Fruit fly (Drosophila melanogaster) whole organism, wandering third instar larva: ENCODE measurements around the gene CG4467.
A peak's percentile ranks its signal among the peaks of the same experiment; 100 is the strongest.

ENCODE experiments used
- Abd-B ChIP-seq: fragments of >200 bp; optimal IDR thresholded peaks from 2 replicates; lab custom pipeline; 2017; ENCODE audit warnings: missing biosample characterization, missing genetic modification characterization
- CG32264 ChIP-seq: fragments of 200-800 bp; sonication (Bioruptor generic); optimal IDR thresholded peaks from 2 replicates; lab custom pipeline; 2016; ENCODE audit warnings: missing biosample characterization, missing genetic modification characterization
- CG9705 ChIP-seq: fragments of 200-800 bp; sonication (Bioruptor generic); optimal IDR thresholded peaks from 2 replicates; lab custom pipeline; 2018; ENCODE audit warnings: missing biosample characterization, mild to moderate bottlenecking, missing genetic modification characterization
- CrebA ChIP-seq: fragments of 200-800 bp; sonication (Bioruptor generic); optimal IDR thresholded peaks from 2 replicates; lab custom pipeline; 2016; ENCODE audit warnings: missing biosample characterization, mild to moderate bottlenecking, missing genetic modification characterization, borderline replicate concordance
- Dfd ChIP-seq: fragments of >200 bp; optimal IDR thresholded peaks from 2 replicates; lab custom pipeline; 2017; ENCODE audit warnings: missing biosample characterization, missing genetic modification characterization
- Dif ChIP-seq: fragments of 200-275, 200-300 bp; sonication (Bioruptor generic); optimal IDR thresholded peaks from 2 replicates; lab custom pipeline; 2018; ENCODE audit warnings: missing biosample characterization, missing genetic modification characterization; ENCODE audit not compliant: partially characterized antibody
- GATAd ChIP-seq: sonication (Bioruptor generic); optimal IDR thresholded peaks from 2 replicates; lab custom pipeline; 2016; ENCODE audit warnings: missing biosample characterization, missing genetic modification characterization
- HLH106 ChIP-seq: fragments of 200-800 bp; optimal IDR thresholded peaks from 3 replicates; lab custom pipeline; 2019; ENCODE audit warnings: missing biosample characterization, mild to moderate bottlenecking, missing genetic modification characterization, moderate library complexity
- Hnf4 ChIP-seq: fragments of 200-800 bp; sonication (Bioruptor generic); optimal IDR thresholded peaks from 2 replicates; lab custom pipeline; 2016; ENCODE audit warnings: missing biosample characterization, mild to moderate bottlenecking, missing genetic modification characterization
- Hr78 ChIP-seq: fragments of >200 bp; optimal IDR thresholded peaks from 2 replicates; lab custom pipeline; 2017; ENCODE audit warnings: missing biosample characterization, missing genetic modification characterization
- Hr83 ChIP-seq: fragments of 200-300 bp; sonication (Bioruptor generic); optimal IDR thresholded peaks from 2 replicates; lab custom pipeline; 2016; ENCODE audit warnings: missing biosample characterization, mild to moderate bottlenecking, missing genetic modification characterization, moderate library complexity; ENCODE audit not compliant: poor library complexity, severe bottlenecking
- Jra ChIP-seq: sonication (Bioruptor generic); optimal IDR thresholded peaks from 2 replicates; lab custom pipeline; 2016; ENCODE audit warnings: missing biosample characterization, missing genetic modification characterization
- Mio ChIP-seq: sonication (Bioruptor generic); optimal IDR thresholded peaks from 2 replicates; lab custom pipeline; 2016; ENCODE audit warnings: missing biosample characterization, missing genetic modification characterization
- Myc ChIP-seq: fragments of >200 bp; optimal IDR thresholded peaks from 2 replicates; lab custom pipeline; 2017
- N ChIP-seq: fragments of >200 bp; optimal IDR thresholded peaks from 2 replicates; lab custom pipeline; 2018; ENCODE audit warnings: missing biosample characterization, missing external identifiers, missing genetic modification characterization
- OdsH ChIP-seq: fragments of 200-800 bp; sonication (Bioruptor generic); optimal IDR thresholded peaks from 2 replicates; lab custom pipeline; 2016; ENCODE audit warnings: missing biosample characterization, mild to moderate bottlenecking, missing genetic modification characterization
- Rel ChIP-seq, 2 experiments: fragments of 200-800 bp; sonication (Bioruptor generic) in 1 of 2; optimal IDR thresholded peaks; 2 replicates in 1 of 2; 3 replicates in 1 of 2; lab custom pipeline; 2016 to 2019; ENCODE audit warnings: mild to moderate bottlenecking in 2 of 2, missing biosample characterization in 2 of 2, missing genetic modification characterization in 2 of 2, moderate library complexity in 1 of 2
- Sp1 ChIP-seq: fragments of 200-800 bp; sonication (Bioruptor generic); optimal IDR thresholded peaks from 3 replicates; lab custom pipeline; 2019; ENCODE audit warnings: missing biosample characterization, mild to moderate bottlenecking, missing genetic modification characterization, moderate library complexity
- Vsx2 ChIP-seq: fragments of 200-300, 225-300 bp; sonication (Bioruptor generic); optimal IDR thresholded peaks from 2 replicates; lab custom pipeline; 2018; ENCODE audit warnings: missing biosample characterization, missing genetic modification characterization; ENCODE audit not compliant: partially characterized antibody
- br ChIP-seq: fragments of 200-800 bp; sonication (Bioruptor generic); optimal IDR thresholded peaks from 2 replicates; lab custom pipeline; 2016; ENCODE audit warnings: missing biosample characterization, missing genetic modification characterization
- brk ChIP-seq: fragments of 200-800 bp; sonication (Bioruptor generic); optimal IDR thresholded peaks from 2 replicates; lab custom pipeline; 2016; ENCODE audit warnings: missing biosample characterization, mild to moderate bottlenecking, missing genetic modification characterization
- dl ChIP-seq, 2 experiments: fragments of 175-275, 200-275 bp in 1 of 2; fragments of 200-275 bp in 1 of 2; sonication (Bioruptor generic); optimal IDR thresholded peaks; lab custom pipeline; 2018; ENCODE audit warnings: mild to moderate bottlenecking in 2 of 2, missing biosample characterization in 2 of 2, missing genetic modification characterization in 2 of 2, moderate library complexity in 2 of 2; ENCODE audit not compliant: partially characterized antibody in 2 of 2, insufficient read depth in 1 of 2
- dmrt93B ChIP-seq: fragments of 200-800 bp; sonication (Bioruptor generic); optimal IDR thresholded peaks from 2 replicates; lab custom pipeline; 2018; ENCODE audit warnings: missing biosample characterization, mild to moderate bottlenecking, missing genetic modification characterization
- dsf ChIP-seq: sonication (Bioruptor generic); optimal IDR thresholded peaks from 2 replicates; lab custom pipeline; 2016; ENCODE audit warnings: missing biosample characterization, missing genetic modification characterization, borderline replicate concordance
- ey ChIP-seq: fragments of 200-800 bp; sonication (Bioruptor generic); optimal IDR thresholded peaks from 2 replicates; lab custom pipeline; 2016; ENCODE audit warnings: missing biosample characterization, missing genetic modification characterization
- foxo ChIP-seq, 2 experiments: fragments of 200-800 bp; sonication (Bioruptor generic); optimal IDR thresholded peaks; 2 replicates in 1 of 2; 3 replicates in 1 of 2; lab custom pipeline; 2016 to 2017; ENCODE audit warnings: missing biosample characterization in 2 of 2, missing genetic modification characterization in 2 of 2
- fru ChIP-seq: fragments of 200-800 bp; sonication (Bioruptor generic); optimal IDR thresholded peaks from 3 replicates; lab custom pipeline; 2016; ENCODE audit warnings: missing biosample characterization, mild to moderate bottlenecking, missing genetic modification characterization
- h ChIP-seq: fragments of 200-800 bp; sonication (Bioruptor generic); optimal IDR thresholded peaks from 3 replicates; lab custom pipeline; 2016; ENCODE audit warnings: missing biosample characterization, mild to moderate bottlenecking, missing genetic modification characterization
- jim ChIP-seq: fragments of 175-275, 200-325 bp; sonication (Bioruptor generic); optimal IDR thresholded peaks from 2 replicates; lab custom pipeline; 2016; ENCODE audit warnings: missing biosample characterization, mild to moderate bottlenecking, missing genetic modification characterization
- lola ChIP-seq: fragments of >200 bp; optimal IDR thresholded peaks from 2 replicates; lab custom pipeline; 2017; ENCODE audit warnings: missing biosample characterization, missing genetic modification characterization
- pan ChIP-seq: fragments of >200 bp; optimal IDR thresholded peaks from 2 replicates; lab custom pipeline; 2017
- psq ChIP-seq: fragments of 200-800 bp; sonication (Bioruptor generic); optimal IDR thresholded peaks from 3 replicates; lab custom pipeline; 2017; ENCODE audit warnings: missing biosample characterization, mild to moderate bottlenecking, missing genetic modification characterization, moderate library complexity
- rgr ChIP-seq: fragments of 200-800 bp; sonication (Bioruptor generic); optimal IDR thresholded peaks from 3 replicates; lab custom pipeline; 2016; ENCODE audit warnings: missing biosample characterization, mild to moderate bottlenecking, missing genetic modification characterization
- sage ChIP-seq: fragments of 200-800 bp; sonication (Bioruptor generic); optimal IDR thresholded peaks from 2 replicates; lab custom pipeline; 2016; ENCODE audit warnings: missing biosample characterization, mild to moderate bottlenecking, missing genetic modification characterization
- sv ChIP-seq: fragments of 200-800 bp; sonication (Bioruptor generic); optimal IDR thresholded peaks from 3 replicates; lab custom pipeline; 2016; ENCODE audit warnings: missing biosample characterization, missing genetic modification characterization
- tai ChIP-seq: sonication (Bioruptor generic); optimal IDR thresholded peaks from 2 replicates; lab custom pipeline; 2016; ENCODE audit warnings: missing biosample characterization, missing genetic modification characterization
- usp ChIP-seq: fragments of >200 bp; optimal IDR thresholded peaks from 2 replicates; lab custom pipeline; 2017; ENCODE audit warnings: missing biosample characterization, missing genetic modification characterization
- woc ChIP-seq: sonication (Bioruptor generic); optimal IDR thresholded peaks from 2 replicates; lab custom pipeline; 2016; ENCODE audit warnings: missing biosample characterization, mild to moderate bottlenecking, missing genetic modification characterization

The CG4467 gene

DNA sequence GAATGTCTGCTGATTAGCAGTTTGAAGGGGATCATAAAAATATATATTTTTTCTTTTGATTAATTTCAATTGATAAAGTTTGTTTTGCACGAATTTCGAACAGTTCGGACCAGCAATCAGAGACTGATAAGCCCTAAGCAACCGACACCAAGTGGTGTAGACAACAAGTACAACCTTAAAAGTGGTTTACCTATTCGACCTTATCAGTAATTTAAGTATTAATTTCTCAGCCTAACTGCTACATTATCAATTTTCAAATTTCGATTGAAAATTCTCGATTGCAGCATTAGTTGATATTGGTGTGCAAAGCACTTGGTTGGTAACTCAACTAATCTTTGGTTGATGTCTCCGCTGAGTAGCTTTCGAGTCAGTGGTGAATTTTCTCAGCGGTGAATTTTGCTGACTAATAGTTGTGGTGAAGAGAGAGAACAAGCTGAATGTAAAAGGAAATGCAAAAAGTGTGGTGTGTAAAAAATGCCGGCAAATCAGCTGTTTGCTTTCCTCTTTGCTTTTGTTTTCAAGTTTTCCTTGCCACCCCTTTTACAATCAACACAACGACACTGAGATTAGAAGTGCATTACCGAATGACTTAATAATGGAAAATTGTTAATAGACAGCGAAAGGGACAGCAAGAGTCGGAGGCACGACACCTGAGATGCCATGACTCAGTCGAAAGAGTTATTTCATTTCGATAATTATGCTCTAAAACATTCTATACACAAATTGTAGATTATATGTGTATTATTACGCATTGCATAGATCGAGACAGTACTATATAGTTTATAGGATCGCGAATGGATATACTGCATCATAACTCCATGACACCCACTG lies 33.9 kb downstream of the CG4467 start:
- TF ChIP-seq lola (GFP tag; lab: Kevin White, UChicago) (no peak), dl (GFP tag; optimal IDR thresholded peaks at IDR 0.05; lab: Kevin White, UChicago; ENCODE audit: insufficient read depth in 1 of 2, partially characterized antibody in 2 of 2) (no peak), N (GFP tag; lab: Kevin White, UChicago) (no peak), Dfd (GFP tag; lab: Kevin White, UChicago) (no peak), fru (GFP tag; lab: Kevin White, UChicago) (peak; percentile 0), CG9705 (no peak), br (GFP tag; lab: Kevin White, UChicago) (peak; percentile 11), CG32264 (GFP tag; lab: Kevin White, UChicago) (no peak), pan (lab: Kevin White, UChicago) (no peak), Vsx2 (GFP tag; lab: Kevin White, UChicago) (no peak), Hnf4 (GFP tag; lab: Kevin White, UChicago) (no peak), sv (GFP tag; lab: Kevin White, UChicago) (no peak), psq (GFP tag; lab: Kevin White, UChicago) (peak; percentile 75), foxo (GFP tag; optimal IDR thresholded peaks at IDR 0.05; lab: Kevin White, UChicago) (peak in 1 of 2 experiments; percentile 24), h (GFP tag; lab: Kevin White, UChicago) (peak; percentile 29), Jra (GFP tag; lab: Kevin White, UChicago) (no peak), usp (GFP tag; lab: Kevin White, UChicago) (no peak), Abd-B (no peak), rgr (GFP tag; lab: Kevin White, UChicago) (no peak), GATAd (GFP tag; lab: Kevin White, UChicago) (no peak), HLH106 (tag; lab: Kevin White, UChicago) (peak; percentile 51), brk (peak; percentile 1), Myc (peak; percentile 78), woc (GFP tag; lab: Kevin White, UChicago) (peak; percentile 28), Dif (GFP tag; lab: Kevin White, UChicago) (no peak), Sp1 (GFP tag; lab: Kevin White, UChicago) (peak; percentile 31), ey (peak; percentile 50), jim (GFP tag; lab: Kevin White, UChicago) (no peak), Rel (GFP tag; optimal IDR thresholded peaks at IDR 0.05; lab: Kevin White, UChicago) (no peak), Rel (tag; optimal IDR thresholded peaks at IDR 0.05; lab: Kevin White, UChicago) (peak; percentile 55), OdsH (peak; percentile 34), CrebA (GFP tag; lab: Kevin White, UChicago) (peak; percentile 16), dmrt93B (no peak), tai (GFP tag; lab: Kevin White, UChicago) (peak; percentile 67), dsf (GFP tag; lab: Kevin White, UChicago) (no peak), Hr78 (GFP tag; lab: Kevin White, UChicago) (no peak), sage (no peak), Hr83 (GFP tag; lab: Kevin White, UChicago) (no peak), Mio (GFP tag; lab: Kevin White, UChicago) (no peak)

DNA sequence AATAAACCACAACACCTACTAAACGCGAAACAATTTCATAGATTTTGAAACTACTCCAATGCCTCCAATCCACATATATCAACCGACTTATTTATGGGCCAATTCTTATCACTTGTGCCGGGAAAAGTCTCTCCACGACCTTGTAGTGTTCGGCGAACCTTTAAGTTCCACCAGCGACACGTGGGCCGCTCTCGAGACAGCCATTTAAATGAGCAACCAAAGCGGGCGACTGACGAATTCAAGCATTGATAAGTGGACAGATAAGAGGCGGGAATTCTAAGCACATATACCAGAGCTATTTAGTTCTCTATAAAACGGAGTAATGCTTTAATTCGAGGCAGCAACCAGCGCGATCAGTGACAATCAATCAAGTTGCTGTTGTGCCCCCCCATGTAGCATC lies 35.9 kb downstream of the CG4467 start:
- TF ChIP-seq GATAd (GFP tag; lab: Kevin White, UChicago) (no peak), foxo (GFP tag; optimal IDR thresholded peaks at IDR 0.05; lab: Kevin White, UChicago) (no peak), Mio (GFP tag; lab: Kevin White, UChicago) (no peak), HLH106 (tag; lab: Kevin White, UChicago) (no peak), OdsH (no peak), h (GFP tag; lab: Kevin White, UChicago) (no peak), Myc (no peak), jim (GFP tag; lab: Kevin White, UChicago) (no peak), lola (GFP tag; lab: Kevin White, UChicago) (no peak), Rel (GFP tag; optimal IDR thresholded peaks at IDR 0.05; lab: Kevin White, UChicago) (no peak), Rel (tag; optimal IDR thresholded peaks at IDR 0.05; lab: Kevin White, UChicago) (no peak)
